Worm (Caenorhabditis elegans) whole organism, L1 larva: ENCODE results near the gene cec-4.

Experiments
- aha-1 ChIP-seq: fragments of 150-350 bp; optimal IDR thresholded peaks from 2 replicates; lab custom pipeline; 2014; ENCODE audit warnings: missing biosample characterization, missing genetic modification characterization
- alr-1 ChIP-seq: fragments of 200-800 bp; sonication (Bioruptor generic); optimal IDR thresholded peaks from 2 replicates; lab custom pipeline; 2018; ENCODE audit warnings: borderline replicate concordance, mild to moderate bottlenecking, missing genetic modification characterization, missing compliant biosample characterization
- ama-1 ChIP-seq: fragments of 150-350 bp; optimal IDR thresholded peaks from 2 replicates; lab custom pipeline; 2014
- ceh-82 ChIP-seq, 3 experiments: fragments of 150-350 bp in 1 of 3; sonication (generic microtip) in 2 of 3; optimal IDR thresholded peaks; 2 replicates each; lab custom pipeline; 2014 to 2017; ENCODE audit warnings: missing biosample characterization in 3 of 3, missing genetic modification characterization in 3 of 3
- dpl-1 ChIP-seq, 3 experiments: fragments of 150-350 bp in 2 of 3; sonication (generic microtip) in 1 of 3; optimal IDR thresholded peaks; 2 replicates each; lab custom pipeline; 2014 to 2017; ENCODE audit warnings: missing biosample characterization in 3 of 3, missing genetic modification characterization in 3 of 3, missing genetic modification reagents in 3 of 3
- efl-3 ChIP-seq: fragments of 200-800 bp; sonication (Bioruptor generic); optimal IDR thresholded peaks from 2 replicates; lab custom pipeline; 2018; ENCODE audit warnings: mild to moderate bottlenecking, missing genetic modification characterization, missing compliant biosample characterization
- egl-13 ChIP-seq: sonication (generic microtip); optimal IDR thresholded peaks from 2 replicates; lab custom pipeline; 2016; ENCODE audit warnings: missing genotype, missing genetic modification reagents, missing genetic modification characterization, missing compliant biosample characterization
- ets-5 ChIP-seq: fragments of 200-800 bp; sonication (Bioruptor generic); IDR thresholded peaks from 2 replicates; pipeline ENCODE4 v1.3.6; 2022; ENCODE audit warnings: missing genetic modification characterization, missing compliant biosample characterization
- fkh-4 ChIP-seq: sonication (generic microtip); optimal IDR thresholded peaks from 2 replicates; lab custom pipeline; 2016; ENCODE audit warnings: missing compliant biosample characterization, missing genetic modification characterization, borderline replicate concordance
- fkh-8 ChIP-seq: sonication (generic microtip); optimal IDR thresholded peaks from 2 replicates; lab custom pipeline; 2016; ENCODE audit warnings: mild to moderate bottlenecking, missing genetic modification characterization, missing compliant biosample characterization
- hlh-17 ChIP-seq: fragments of 200-800 bp; sonication (Bioruptor generic); optimal IDR thresholded peaks from 2 replicates; lab custom pipeline; 2018; ENCODE audit warnings: missing genetic modification characterization, mild to moderate bottlenecking, missing compliant biosample characterization, moderate library complexity, borderline replicate concordance
- hlh-4 ChIP-seq: sonication (generic microtip); optimal IDR thresholded peaks from 2 replicates; lab custom pipeline; 2016; ENCODE audit warnings: mild to moderate bottlenecking, missing genetic modification characterization, missing compliant biosample characterization
- irx-1 ChIP-seq: sonication (generic microtip); optimal IDR thresholded peaks from 2 replicates; lab custom pipeline; 2016; ENCODE audit warnings: missing genetic modification characterization, missing compliant biosample characterization
- isw-1 ChIP-seq: fragments of 200-800 bp; sonication (Bioruptor generic); IDR thresholded peaks from 2 replicates; pipeline ENCODE4 v1.3.6; 2022; ENCODE audit warnings: missing genetic modification characterization, missing compliant biosample characterization
- jun-1 ChIP-seq: fragments of 150-350 bp; optimal IDR thresholded peaks from 2 replicates; lab custom pipeline; 2014; ENCODE audit warnings: missing biosample characterization, missing genetic modification reagents, missing genetic modification characterization
- lin-14 ChIP-seq: fragments of 200-800 bp; sonication (Bioruptor generic); optimal IDR thresholded peaks from 2 replicates; lab custom pipeline; 2018; ENCODE audit warnings: mild to moderate bottlenecking, missing genetic modification characterization, moderate library complexity, missing compliant biosample characterization
- lin-15B ChIP-seq: fragments of 150-350 bp; sonication (generic microtip); optimal IDR thresholded peaks from 3 replicates; lab custom pipeline; 2014; ENCODE audit warnings: missing biosample characterization, missing genetic modification characterization
- lin-35 ChIP-seq, 2 experiments: fragments of 150-350 bp; optimal IDR thresholded peaks; 2 replicates each; lab custom pipeline; 2014; ENCODE audit warnings: missing biosample characterization in 2 of 2, missing genetic modification characterization in 2 of 2, missing genetic modification reagents in 2 of 2
- mab-9 ChIP-seq: fragments of 200-800 bp; sonication (Bioruptor generic); IDR thresholded peaks from 2 replicates; pipeline ENCODE4 v1.3.6; 2022; ENCODE audit warnings: missing genetic modification reagents, missing genetic modification characterization, missing compliant biosample characterization
- mep-1 ChIP-seq: fragments of 150-350 bp; optimal IDR thresholded peaks from 2 replicates; lab custom pipeline; 2014; ENCODE audit warnings: missing biosample characterization, missing genetic modification characterization
- nhr-11 ChIP-seq: fragments of 150-350 bp; optimal IDR thresholded peaks from 2 replicates; lab custom pipeline; 2014; ENCODE audit warnings: missing biosample characterization, missing genetic modification characterization
- nhr-237 ChIP-seq: fragments of 150-350 bp; optimal IDR thresholded peaks from 2 replicates; lab custom pipeline; 2014; ENCODE audit warnings: missing biosample characterization, missing genetic modification characterization
- nhr-71 ChIP-seq: sonication (generic microtip); optimal IDR thresholded peaks from 2 replicates; lab custom pipeline; 2016; ENCODE audit warnings: mild to moderate bottlenecking, missing genetic modification characterization, moderate library complexity, missing compliant biosample characterization
- nhr-76 ChIP-seq: sonication (generic microtip); optimal IDR thresholded peaks from 2 replicates; lab custom pipeline; 2017; ENCODE audit warnings: missing biosample characterization, missing genetic modification characterization
- nhr-77 ChIP-seq: fragments of 150-350 bp; optimal IDR thresholded peaks from 2 replicates; lab custom pipeline; 2014; ENCODE audit warnings: missing biosample characterization, missing genetic modification characterization
- nhr-85 ChIP-seq: sonication (generic microtip); peaks from one replicate; lab custom pipeline; 2016; ENCODE audit warnings: missing genetic modification characterization, inconsistent platforms, missing compliant biosample characterization
- pax-3 ChIP-seq: fragments of 200-800 bp; sonication (Bioruptor generic); optimal IDR thresholded peaks from 2 replicates; lab custom pipeline; 2018; ENCODE audit warnings: mild to moderate bottlenecking, missing genetic modification characterization, moderate library complexity, missing compliant biosample characterization
- rnt-1 ChIP-seq: sonication (generic microtip); optimal IDR thresholded peaks from 2 replicates; lab custom pipeline; 2016; ENCODE audit warnings: mild to moderate bottlenecking, missing genetic modification characterization, moderate library complexity, missing compliant biosample characterization
- swsn-7 ChIP-seq: sonication (generic microtip); optimal IDR thresholded peaks from 2 replicates; lab custom pipeline; 2016; ENCODE audit warnings: missing genetic modification characterization, missing compliant biosample characterization
- unc-130 ChIP-seq: fragments of 150-350 bp; optimal IDR thresholded peaks from 2 replicates; lab custom pipeline; 2017; ENCODE audit warnings: missing biosample characterization, missing genetic modification characterization, inconsistent platforms
- unc-98 ChIP-seq: fragments of 200-800 bp; sonication (Bioruptor generic); IDR thresholded peaks from 2 replicates; pipeline ENCODE4 v1.3.6; 2022; ENCODE audit warnings: missing genetic modification characterization, missing compliant biosample characterization
- vab-15 ChIP-seq: sonication (generic microtip); optimal IDR thresholded peaks from 2 replicates; lab custom pipeline; 2017; ENCODE audit warnings: missing genotype, mild to moderate bottlenecking, missing genetic modification characterization, missing compliant biosample characterization
- zag-1 ChIP-seq: fragments of 150-350 bp; optimal IDR thresholded peaks from 2 replicates; lab custom pipeline; 2014; ENCODE audit warnings: missing biosample characterization, missing genetic modification characterization
- zip-4 ChIP-seq: fragments of 200-800 bp; sonication (Bioruptor generic); optimal IDR thresholded peaks from 2 replicates; lab custom pipeline; 2018; ENCODE audit warnings: mild to moderate bottlenecking, missing genetic modification characterization, moderate library complexity, missing compliant biosample characterization
- ztf-4 ChIP-seq: fragments of 150-350 bp; optimal IDR thresholded peaks from 2 replicates; lab custom pipeline; 2014; ENCODE audit warnings: missing biosample characterization, missing genetic modification characterization

The cec-4 gene

DNA sequence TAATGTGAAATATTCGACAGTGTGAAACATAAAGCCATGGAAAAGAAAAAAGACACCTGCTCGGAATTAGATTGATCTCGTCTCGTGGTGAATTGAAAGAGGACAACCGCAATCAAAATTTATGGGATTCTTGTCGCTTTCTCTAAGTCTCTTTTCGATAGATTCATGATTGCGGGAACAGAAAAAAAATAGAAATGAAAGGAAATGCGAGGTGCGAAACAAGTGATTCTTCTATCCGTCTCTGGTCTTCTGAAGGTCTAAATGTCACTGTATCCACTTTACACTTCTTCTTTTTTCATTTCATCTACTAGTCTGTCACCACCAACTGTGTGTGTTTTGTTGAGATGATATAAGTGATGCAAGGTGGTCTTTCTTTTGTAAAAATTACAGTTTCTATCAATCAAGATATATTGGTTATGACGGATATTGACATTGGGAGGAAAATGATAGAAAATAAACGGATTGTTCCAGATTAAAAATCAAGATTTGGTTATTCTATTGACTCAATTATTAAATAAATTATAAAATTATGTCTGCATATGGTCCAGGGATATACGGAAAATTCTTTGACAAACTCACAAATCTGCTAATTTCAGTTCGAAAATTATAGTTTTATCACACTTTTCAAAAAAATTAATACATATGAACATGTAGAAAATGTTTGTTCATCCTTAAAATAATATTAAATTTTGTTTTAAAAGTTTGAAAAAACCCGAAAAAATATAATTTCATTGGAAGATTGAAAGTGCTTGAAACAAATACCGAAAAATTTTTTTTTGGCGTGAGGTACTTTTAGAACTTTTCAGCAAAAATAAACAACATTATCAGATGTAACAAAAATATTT lies 45.1 kb upstream of the cec-4 start (continued):
- no peak for TF ChIP-seq fkh-4
- TF ChIP-seq ztf-4 = no peak
- TF ChIP-seq nhr-77 (tag; lab: Kevin White, UChicago) = no peak
- no peak for TF ChIP-seq hlh-17 (GFP tag; lab: Kevin White, UChicago)
- no peak for TF ChIP-seq nhr-76 (tag; lab: Kevin White, UChicago)
- no peak for TF ChIP-seq swsn-7
- TF ChIP-seq ama-1 (lab: Kevin White, UChicago) = no peak
- TF ChIP-seq ceh-82 (tag; optimal IDR thresholded peaks at IDR 0.05; lab: Kevin White, UChicago) = no peak
- no peak for TF ChIP-seq zip-4 (GFP tag; lab: Kevin White, UChicago)
- no peak for TF ChIP-seq lin-35 (GFP tag; optimal IDR thresholded peaks at IDR 0.05; lab: Kevin White, UChicago)
- TF ChIP-seq zag-1 (tag; lab: Kevin White, UChicago) = no peak
- TF ChIP-seq efl-3 (GFP tag; lab: Kevin White, UChicago) = no peak
- TF ChIP-seq lin-14 (GFP tag; lab: Kevin White, UChicago) = peak; percentile 79
- no peak for TF ChIP-seq unc-130 (tag; lab: Kevin White, UChicago)
- no peak for TF ChIP-seq pax-3 (tag; lab: Kevin White, UChicago)
- TF ChIP-seq nhr-71 (tag; lab: Kevin White, UChicago) = peak; percentile 34
- no peak for TF ChIP-seq nhr-11 (tag; lab: Kevin White, UChicago)
- TF ChIP-seq hlh-4 (tag; lab: Kevin White, UChicago) = no peak
- TF ChIP-seq fkh-8 (tag; lab: Kevin White, UChicago) = no peak
- no peak for TF ChIP-seq egl-13 (tag; lab: Kevin White, UChicago)
- no peak for TF ChIP-seq ets-5 (GFP tag; lab: Robert Waterston, UW)
- TF ChIP-seq unc-98 (GFP tag; lab: Robert Waterston, UW) = no peak
- no peak for TF ChIP-seq jun-1 (tag; lab: Kevin White, UChicago)
- TF ChIP-seq nhr-237 (tag; lab: Kevin White, UChicago) = no peak
- TF ChIP-seq mab-9 (GFP tag; lab: Robert Waterston, UW) = no peak
- no peak for TF ChIP-seq lin-15B (tag; lab: Kevin White, UChicago)
- TF ChIP-seq vab-15 (tag; lab: Kevin White, UChicago) = no peak
- peak; percentile 87 for TF ChIP-seq nhr-85 (tag; lab: Kevin White, UChicago)
- TF ChIP-seq alr-1 (tag; lab: Kevin White, UChicago) = no peak
- TF ChIP-seq irx-1 = no peak
- no peak for TF ChIP-seq dpl-1 (GFP tag; optimal IDR thresholded peaks at IDR 0.05; lab: Kevin White, UChicago)
- TF ChIP-seq aha-1 = no peak
- TF ChIP-seq isw-1 (GFP tag; lab: Robert Waterston, UW) = no peak

DNA sequence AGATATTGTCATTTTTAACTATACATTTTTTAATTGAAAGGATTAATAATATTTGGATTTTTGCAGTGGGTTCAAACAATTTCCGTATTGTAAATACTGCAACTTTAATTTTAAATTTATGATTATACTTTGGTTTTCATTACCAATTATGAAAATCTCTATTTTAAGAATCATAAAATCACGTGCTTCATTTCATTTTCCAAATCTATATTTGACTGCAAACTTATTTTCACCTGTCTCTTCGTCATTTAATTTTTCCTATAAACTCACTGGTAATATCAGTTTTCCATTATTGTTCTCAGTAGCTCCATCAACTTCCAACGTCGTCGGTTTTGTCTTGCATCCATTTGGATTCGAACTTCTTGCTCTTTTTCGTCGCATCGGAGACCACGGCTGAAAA lies 43.2 kb upstream of the cec-4 start, which contains the start of gene R05G6.1:
TSS of gene R05G6.1 (plus strand) at position 301 of the 400 bp plus-strand sequence.
- TF ChIP-seq hlh-4 (tag; lab: Kevin White, UChicago) = peak; percentile 44
- TF ChIP-seq aha-1 = no peak

DNA sequence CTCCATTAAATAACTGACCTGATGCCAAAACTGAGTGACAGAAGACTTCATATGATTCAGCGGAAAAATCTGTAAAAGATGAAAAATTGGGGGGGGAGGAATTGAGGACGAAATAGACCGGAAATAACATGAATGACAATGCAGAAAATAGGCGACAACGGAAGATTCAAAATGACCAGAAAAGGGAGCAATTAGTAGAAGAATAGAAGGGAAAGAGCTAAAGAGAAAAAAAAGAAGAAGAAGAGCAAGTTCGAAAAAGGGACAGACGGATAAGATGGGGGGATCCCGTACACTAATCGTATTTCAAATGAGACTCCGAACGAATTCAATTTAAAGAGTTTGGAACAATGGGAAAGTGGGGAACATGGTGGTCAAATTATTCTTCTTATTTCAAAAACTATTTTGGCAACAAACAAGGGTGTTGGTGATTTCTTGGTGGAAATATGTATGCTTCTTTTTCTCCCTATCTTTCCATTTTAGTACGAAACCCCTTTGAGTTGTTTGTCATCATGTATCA lies 33.0 kb upstream of the cec-4 start, which contains the start of gene R05G6.10:
TSS of gene R05G6.10 (minus strand) at position 51 of the 517 bp plus-strand sequence.
- TF ChIP-seq lin-14 (GFP tag; lab: Kevin White, UChicago) (peak; percentile 49), rnt-1 (tag; lab: Kevin White, UChicago) (no peak)

DNA sequence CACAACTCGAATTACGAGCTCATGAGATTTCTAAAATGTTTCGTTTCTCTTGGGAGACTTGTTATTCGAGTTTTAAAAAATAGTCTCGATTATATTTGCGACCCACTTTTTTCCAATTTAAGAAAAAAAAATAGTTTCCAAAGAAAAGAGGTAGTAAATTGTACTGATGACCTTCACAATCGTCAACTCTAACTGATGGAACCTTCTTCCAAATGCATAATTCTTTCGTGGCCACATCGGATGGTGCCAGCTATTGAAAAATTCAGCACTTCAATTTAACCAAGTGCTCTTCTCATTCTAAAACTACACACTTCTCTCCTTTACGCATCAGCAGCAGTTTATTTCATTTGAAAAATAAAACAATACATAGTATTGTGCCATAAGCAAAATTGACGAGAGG lies 31.9 kb upstream of the cec-4 start:
- TF ChIP-seq mep-1 (tag; lab: Kevin White, UChicago) = no peak
- TF ChIP-seq mab-9 (GFP tag; lab: Robert Waterston, UW) = 0 out of 2 replicates have a peak, but pooled peaks have one; percentile 3
